Fruit fly (Drosophila melanogaster): ENCODE results near the gene tara.

tara gene

dm6 chr3R:16190782-16191181, 34.7 kb upstream of the tara start:
- peak; percentile 71 for TF ChIP-seq gem (tag; optimal IDR thresholded peaks at IDR 0.05)
- peak in 1 of 2 experiments; percentile 77 for TF ChIP-seq Hr78 (GFP tag; optimal IDR thresholded peaks at IDR 0.05)
- no peak for TF ChIP-seq CG12104 (GFP tag; optimal IDR thresholded peaks at IDR 0.05)
- peak; percentile 5 for TF ChIP-seq Fer1 (GFP tag; optimal IDR thresholded peaks at IDR 0.05)
- TF ChIP-seq mirr (GFP tag; optimal IDR thresholded peaks at IDR 0.05) = peak; percentile 76
- TF ChIP-seq GATAe (GFP tag; conservative IDR thresholded peaks at IDR 0.05) = peak; percentile 31; the same call in 1 of the 2 replicates
- TF ChIP-seq CG34376 (GFP tag; optimal IDR thresholded peaks at IDR 0.05) = peak; percentile 36
- no peak for TF ChIP-seq CG43689 (GFP tag; IDR thresholded peaks at IDR 0.05)
- peak; percentile 44 for TF ChIP-seq en (GFP tag; optimal IDR thresholded peaks at IDR 0.05)
- peak; percentile 88 for TF ChIP-seq exex (tag; optimal IDR thresholded peaks at IDR 0.05)
- TF ChIP-seq HmgZ (tag; optimal IDR thresholded peaks at IDR 0.05) = peak; percentile 10
- peak; percentile 30 for TF ChIP-seq CG15601 (tag; optimal IDR thresholded peaks at IDR 0.05)
- peak; percentile 80 for TF ChIP-seq sug (tag; optimal IDR thresholded peaks at IDR 0.05)
- TF ChIP-seq CG8290 (GFP tag; optimal IDR thresholded peaks at IDR 0.05) = no peak
- peak in 1 of 2 experiments; percentile 17 for TF ChIP-seq CG8290 (tag; optimal IDR thresholded peaks at IDR 0.05)
- no peak for TF ChIP-seq NC2β (GFP tag; optimal IDR thresholded peaks at IDR 0.05)
- peak; percentile 15 for TF ChIP-seq grn (GFP tag; optimal IDR thresholded peaks at IDR 0.05)

dm6 chr3R:16200497-16201019, 24.9 kb upstream of the tara start:
- no peak for TF ChIP-seq PHDP (tag; optimal IDR thresholded peaks at IDR 0.05)
- peak in 1 of 2 experiments; percentile 54 for TF ChIP-seq Pdp1 (GFP tag; optimal IDR thresholded peaks at IDR 0.05)
- TF ChIP-seq CG9437 (GFP tag; optimal IDR thresholded peaks at IDR 0.05) = peak; percentile 84
- TF ChIP-seq scrt (GFP tag; optimal IDR thresholded peaks at IDR 0.05) = no peak
- TF ChIP-seq sug (tag; optimal IDR thresholded peaks at IDR 0.05) = peak; percentile 80
- TF ChIP-seq mirr (GFP tag; optimal IDR thresholded peaks at IDR 0.05) = peak; percentile 39
- peak; percentile 67 for TF ChIP-seq CG34376 (GFP tag; optimal IDR thresholded peaks at IDR 0.05)
- peak; percentile 99 for TF ChIP-seq exex (tag; optimal IDR thresholded peaks at IDR 0.05)
- TF ChIP-seq CG2678 (tag; optimal IDR thresholded peaks at IDR 0.05) = peak; percentile 4
- TF ChIP-seq CG16779 (GFP tag; IDR thresholded peaks at IDR 0.05) = no peak
- no peak for TF ChIP-seq grn (GFP tag; optimal IDR thresholded peaks at IDR 0.05)

dm6 chr3R:16202335-16203024, 23.0 kb upstream of the tara start:
- TF ChIP-seq Lim3 (GFP tag; IDR thresholded peaks at IDR 0.05) (no peak), CG17361 (GFP tag; IDR thresholded peaks at IDR 0.05) (no peak), wor (GFP tag; IDR thresholded peaks at IDR 0.05) (no peak), sc (optimal IDR thresholded peaks at IDR 0.05) (no peak), sc (GFP tag; optimal IDR thresholded peaks at IDR 0.05) (no peak), Max (GFP tag; optimal IDR thresholded peaks at IDR 0.05) (no peak), h (optimal IDR thresholded peaks at IDR 0.05) (no peak), fru (optimal IDR thresholded peaks at IDR 0.05) (no peak), luna (GFP tag; optimal IDR thresholded peaks at IDR 0.05) (no peak), lbe (GFP tag; optimal IDR thresholded peaks at IDR 0.05) (no peak), grn (GFP tag; optimal IDR thresholded peaks at IDR 0.05) (peak; percentile 45), ATbp (GFP tag; optimal IDR thresholded peaks at IDR 0.05) (no peak), tx (GFP tag; optimal IDR thresholded peaks at IDR 0.05) (no peak), CG12769 (tag; optimal IDR thresholded peaks at IDR 0.05) (peak; percentile 23), Sry-β (GFP tag; optimal IDR thresholded peaks at IDR 0.05) (no peak), CG43689 (GFP tag; IDR thresholded peaks at IDR 0.05) (no peak), sob (GFP tag; IDR thresholded peaks at IDR 0.05) (no peak), gcm2 (GFP tag; optimal IDR thresholded peaks at IDR 0.05) (no peak), CG8089 (GFP tag; optimal IDR thresholded peaks at IDR 0.05) (no peak), ash1 (GFP tag; optimal IDR thresholded peaks at IDR 0.05) (no peak), chif (GFP tag; optimal IDR thresholded peaks at IDR 0.05) (no peak), H2.0 (GFP tag; IDR thresholded peaks at IDR 0.05) (no peak), CG2202 (tag; optimal IDR thresholded peaks at IDR 0.05) (no peak), Atf3 (GFP tag; optimal IDR thresholded peaks at IDR 0.05) (no peak), Nf-YC (tag; optimal IDR thresholded peaks at IDR 0.05) (peak; percentile 38), NK7.1 (GFP tag; optimal IDR thresholded peaks at IDR 0.05) (no peak), run (tag; optimal IDR thresholded peaks at IDR 0.05) (no peak)
